Fruit fly (Drosophila melanogaster): Measurements from ENCODE around the gene Ugt304A1.
A peak's percentile ranks its signal among the peaks of the same experiment; 100 is the strongest.

Gene Ugt304A1

dm6 chr3R:11211291-11212061, 36.3 kb upstream of the Ugt304A1 start (continued):
- TF ChIP-seq sc (optimal IDR thresholded peaks at IDR 0.05) (no peak), sc (GFP tag; optimal IDR thresholded peaks at IDR 0.05) (peak; percentile 12), Blimp-1 (GFP tag; optimal IDR thresholded peaks at IDR 0.05) (peak; percentile 56), Ets97D (GFP tag; optimal IDR thresholded peaks at IDR 0.05) (peak; percentile 30), Elba2 (GFP tag; optimal IDR thresholded peaks at IDR 0.05) (no peak), Doc2 (GFP tag; IDR thresholded peaks at IDR 0.05) (no peak), CG15479 (GFP tag; optimal IDR thresholded peaks at IDR 0.05) (no peak), Opbp (GFP tag; IDR thresholded peaks at IDR 0.05; ENCODE audit: partially characterized antibody) (no peak), twi (tag; optimal IDR thresholded peaks at IDR 0.05) (peak; percentile 6), CG6175 (GFP tag; IDR thresholded peaks at IDR 0.05) (peak; percentile 63; the same call in 1 of the 3 replicates), Dad (GFP tag; optimal IDR thresholded peaks at IDR 0.05) (peak; percentile 47), otp (GFP tag; IDR thresholded peaks at IDR 0.05) (no peak; the same call in 2 of the 3 replicates), tx (GFP tag; optimal IDR thresholded peaks at IDR 0.05) (peak; percentile 65), ase (GFP tag; IDR thresholded peaks at IDR 0.05) (peak; percentile 74; the same call in 2 of the 3 replicates), CG2678 (tag; optimal IDR thresholded peaks at IDR 0.05) (peak; percentile 76), C15 (GFP tag; IDR thresholded peaks at IDR 0.05) (peak; percentile 54; the same call in 1 of the 3 replicates), CG13775 (GFP tag; optimal IDR thresholded peaks at IDR 0.05) (peak; percentile 53), HHEX (GFP tag; optimal IDR thresholded peaks at IDR 0.05) (peak; percentile 60), lab (GFP tag; optimal IDR thresholded peaks at IDR 0.05) (peak; percentile 80), CG13624 (GFP tag; optimal IDR thresholded peaks at IDR 0.05) (peak; percentile 79), Hey (tag; optimal IDR thresholded peaks at IDR 0.05) (peak; percentile 69), luna (GFP tag; optimal IDR thresholded peaks at IDR 0.05) (peak; percentile 42), chinmo (GFP tag; IDR thresholded peaks at IDR 0.05; ENCODE audit: partially characterized antibody) (peak; percentile 83; the same call in 3 of the 4 replicates), D19A (tag; optimal IDR thresholded peaks at IDR 0.05) (peak; percentile 55), Dbx (GFP tag; IDR thresholded peaks at IDR 0.05) (peak; percentile 78), btn (GFP tag; optimal IDR thresholded peaks at IDR 0.05) (no peak), ap (GFP tag; IDR thresholded peaks at IDR 0.05) (peak; percentile 39; the same call in 1 of the 2 replicates), CG8924 (tag; optimal IDR thresholded peaks at IDR 0.05) (peak; percentile 46), psq (GFP tag; optimal IDR thresholded peaks at IDR 0.05) (peak; percentile 40), Bdp1 (GFP tag; optimal IDR thresholded peaks at IDR 0.05) (peak; percentile 8), CG16813 (GFP tag; IDR thresholded peaks at IDR 0.05; ENCODE audit: partially characterized antibody) (no peak), Nf-YB (GFP tag; optimal IDR thresholded peaks at IDR 0.05) (peak; percentile 9), sob (GFP tag; IDR thresholded peaks at IDR 0.05) (peak; percentile 69), klu (GFP tag; IDR thresholded peaks at IDR 0.05) (peak; percentile 60), Hsf (GFP tag; optimal IDR thresholded peaks at IDR 0.05) (peak; percentile 74), Usf (GFP tag; optimal IDR thresholded peaks at IDR 0.05) (peak; percentile 20), Mrtf (GFP tag; IDR thresholded peaks at IDR 0.05) (peak; percentile 64), ranshi (GFP tag; IDR thresholded peaks at IDR 0.05) (peak; percentile 68), Sox102F (GFP tag; optimal IDR thresholded peaks at IDR 0.05) (peak; percentile 75), az2 (GFP tag; optimal IDR thresholded peaks at IDR 0.05) (peak; percentile 75), Abd-B (GFP tag; optimal IDR thresholded peaks at IDR 0.05) (peak; percentile 76), CG7928 (GFP tag; optimal IDR thresholded peaks at IDR 0.05) (no peak), pb (GFP tag; optimal IDR thresholded peaks at IDR 0.05) (peak; percentile 34), slbo (GFP tag; IDR thresholded peaks at IDR 0.05) (peak; percentile 90), gcm2 (GFP tag; optimal IDR thresholded peaks at IDR 0.05) (peak; percentile 18), CG17829 (tag; optimal IDR thresholded peaks at IDR 0.05) (peak; percentile 70), tap (tag; optimal IDR thresholded peaks at IDR 0.05) (peak; percentile 45), CG17612 (GFP tag; IDR thresholded peaks at IDR 0.05) (peak; percentile 76), jing (GFP tag; optimal IDR thresholded peaks at IDR 0.05) (no peak), ro (GFP tag; IDR thresholded peaks at IDR 0.05) (peak; percentile 53)
